Worm (Caenorhabditis elegans) whole organism, L4 larva: ENCODE measurements around the gene fbxb-96.
A peak's percentile ranks its signal among the peaks of the same experiment; 100 is the strongest.
"Not testable (repeated sequence)": the region's sequence is repeated elsewhere in the genome, so short reads cannot be mapped to it uniquely, and the experiment has no call there.

Experiments
- F26F4.8 ChIP-seq: fragments of 200-800 bp; sonication (Bioruptor generic); conservative IDR thresholded peaks from 2 replicates; pipeline ENCODE4 v1.3.6; 2022; ENCODE audit warnings: missing genetic modification characterization, missing compliant biosample characterization
- ceh-20 ChIP-seq: fragments of 200-800 bp; sonication (Bioruptor generic); IDR thresholded peaks from 2 replicates; pipeline ENCODE4 v1.3.6; 2022; ENCODE audit warnings: missing genetic modification reagents, missing genetic modification characterization, missing compliant biosample characterization
- cey-2 ChIP-seq: sonication (generic microtip); optimal IDR thresholded peaks from 3 replicates; lab custom pipeline; 2017; ENCODE audit warnings: missing genetic modification characterization, mild to moderate bottlenecking, missing compliant biosample characterization, antibody characterized with exemption, borderline replicate concordance; ENCODE audit not compliant: insufficient read depth
- daf-16 ChIP-seq, 3 experiments: sonication (generic microtip); optimal IDR thresholded peaks; 2 replicates each; lab custom pipeline; 2016 to 2017; ENCODE audit warnings: missing genetic modification characterization in 3 of 3, missing genetic modification reagents in 3 of 3, mild to moderate bottlenecking in 2 of 3, missing compliant biosample characterization in 2 of 3, missing biosample characterization in 1 of 3, moderate library complexity in 1 of 3
- dmd-6 ChIP-seq: fragments of 200-800 bp; sonication (Bioruptor generic); IDR thresholded peaks from 2 replicates; pipeline ENCODE4 v1.3.6; 2022; ENCODE audit warnings: missing genetic modification reagents, missing genetic modification characterization, missing compliant biosample characterization
- dmd-8 ChIP-seq: fragments of 200-800 bp; sonication (Bioruptor generic); IDR thresholded peaks from 2 replicates; pipeline ENCODE4 v1.3.6; 2022; ENCODE audit warnings: missing genetic modification characterization, missing compliant biosample characterization
- dpl-1 ChIP-seq: fragments of 150-350 bp; optimal IDR thresholded peaks from 2 replicates; lab custom pipeline; 2014; ENCODE audit warnings: missing biosample characterization, missing genetic modification reagents, missing genetic modification characterization
- duxl-1 ChIP-seq: sonication (generic microtip); optimal IDR thresholded peaks from 2 replicates; lab custom pipeline; 2016; ENCODE audit warnings: mild to moderate bottlenecking, missing genetic modification characterization, moderate library complexity, missing compliant biosample characterization; ENCODE audit not compliant: poor library complexity
- gei-8 ChIP-seq: fragments of 200-800 bp; sonication (Bioruptor generic); optimal IDR thresholded peaks from 2 replicates; lab custom pipeline; 2018; ENCODE audit warnings: mild to moderate bottlenecking, missing genetic modification characterization, missing compliant biosample characterization
- hif-1 ChIP-seq, 2 experiments: sonication (generic microtip); optimal IDR thresholded peaks; 2 replicates each; lab custom pipeline; 2016 to 2017; ENCODE audit warnings: missing compliant biosample characterization in 2 of 2, missing genetic modification characterization in 2 of 2, missing genetic modification reagents in 2 of 2, missing genotype in 2 of 2, mild to moderate bottlenecking in 1 of 2
- hlh-11 ChIP-seq: fragments of 200-800 bp; sonication (Bioruptor generic); optimal IDR thresholded peaks from 2 replicates; lab custom pipeline; 2018; ENCODE audit warnings: mild to moderate bottlenecking, missing genetic modification characterization, missing compliant biosample characterization
- hlh-30 ChIP-seq: sonication (generic microtip); optimal IDR thresholded peaks from 2 replicates; lab custom pipeline; 2017; ENCODE audit warnings: antibody characterized with exemption, mild to moderate bottlenecking, missing genetic modification characterization, missing compliant biosample characterization; ENCODE audit not compliant: insufficient read depth
- jun-1 ChIP-seq: fragments of 150-350 bp; optimal IDR thresholded peaks from 2 replicates; lab custom pipeline; 2014; ENCODE audit warnings: missing biosample characterization, missing genetic modification reagents, missing genetic modification characterization
- lin-15B ChIP-seq: fragments of 150-350 bp; sonication (generic microtip); optimal IDR thresholded peaks from 3 replicates; lab custom pipeline; 2014; ENCODE audit warnings: missing biosample characterization, missing genetic modification characterization
- madf-5 ChIP-seq, 2 experiments: fragments of 200-800 bp; sonication (Bioruptor generic); IDR thresholded peaks; 2 replicates each; pipeline ENCODE4 v1.3.6; 2022; ENCODE audit warnings: missing compliant biosample characterization in 2 of 2, missing genetic modification characterization in 2 of 2
- nhr-10 ChIP-seq: fragments of 150-350 bp; optimal IDR thresholded peaks from 2 replicates; lab custom pipeline; 2014; ENCODE audit warnings: missing biosample characterization, missing genetic modification characterization
- nhr-237 ChIP-seq: sonication (generic microtip); optimal IDR thresholded peaks from 2 replicates; lab custom pipeline; 2017; ENCODE audit warnings: missing biosample characterization, missing genetic modification characterization
- nhr-28 ChIP-seq: fragments of 150-350 bp; optimal IDR thresholded peaks from 2 replicates; lab custom pipeline; 2014; ENCODE audit warnings: missing biosample characterization, missing genetic modification characterization
- pha-4 ChIP-seq, 2 experiments: fragments of 150-350 bp in 1 of 2; fragments of 200-800 bp in 1 of 2; sonication (Bioruptor generic) in 1 of 2; IDR thresholded peaks in 1 of 2; optimal IDR thresholded peaks in 1 of 2; 2 replicates each; pipeline versions ENCODE4 v1.3.6 to Lab custom; 2014 to 2022; ENCODE audit warnings: missing genetic modification characterization in 2 of 2, missing genetic modification reagents in 2 of 2, missing biosample characterization in 1 of 2, missing compliant biosample characterization in 1 of 2
- php-3 ChIP-seq: fragments of 200-800 bp; sonication (Bioruptor generic); IDR thresholded peaks from 2 replicates; pipeline ENCODE4 v1.3.6; 2022; ENCODE audit warnings: missing genetic modification reagents, missing genetic modification characterization, missing compliant biosample characterization
- pqm-1 ChIP-seq: sonication (generic microtip); optimal IDR thresholded peaks from 2 replicates; lab custom pipeline; 2017; ENCODE audit warnings: missing biosample characterization, missing genetic modification characterization
- set-16 ChIP-seq: fragments of 200-800 bp; sonication (Bioruptor generic); IDR thresholded peaks from 2 replicates; pipeline ENCODE4 v1.3.6; 2022; ENCODE audit warnings: missing genetic modification reagents, missing genetic modification characterization, missing compliant biosample characterization
- snpc-1.2 ChIP-seq: fragments of 200-800 bp; sonication (Bioruptor generic); IDR thresholded peaks from 2 replicates; pipeline ENCODE4 v1.3.6; 2022; ENCODE audit warnings: missing genetic modification reagents, missing genetic modification characterization, missing compliant biosample characterization
- spr-1 ChIP-seq: sonication (generic microtip); optimal IDR thresholded peaks from 2 replicates; lab custom pipeline; 2016; ENCODE audit warnings: mild to moderate bottlenecking, missing genetic modification characterization, missing compliant biosample characterization
- tag-97 ChIP-seq: fragments of 200-800 bp; sonication (Bioruptor generic); IDR thresholded peaks from 2 replicates; pipeline ENCODE4 v1.3.6; 2022; ENCODE audit warnings: missing genetic modification characterization, missing compliant biosample characterization
- unc-39 ChIP-seq: sonication (generic microtip); optimal IDR thresholded peaks from 2 replicates; lab custom pipeline; 2017; ENCODE audit warnings: missing biosample characterization, missing genetic modification characterization
- unc-62 ChIP-seq, 3 experiments: fragments of 150-350 bp in 1 of 3; sonication (generic microtip); optimal IDR thresholded peaks in 2 of 3; peaks in 1 of 3; 1 replicate in 1 of 3; 2 replicates in 2 of 3; lab custom pipeline; 2014 to 2017; ENCODE audit warnings: missing biosample characterization in 3 of 3, missing genetic modification characterization in 3 of 3, missing genetic modification reagents in 3 of 3, missing genotype in 1 of 3
- ztf-7 ChIP-seq: fragments of 150-350 bp; optimal IDR thresholded peaks from 2 replicates; lab custom pipeline; 2014; ENCODE audit warnings: missing biosample characterization, missing genetic modification characterization

The fbxb-96 gene

DNA sequence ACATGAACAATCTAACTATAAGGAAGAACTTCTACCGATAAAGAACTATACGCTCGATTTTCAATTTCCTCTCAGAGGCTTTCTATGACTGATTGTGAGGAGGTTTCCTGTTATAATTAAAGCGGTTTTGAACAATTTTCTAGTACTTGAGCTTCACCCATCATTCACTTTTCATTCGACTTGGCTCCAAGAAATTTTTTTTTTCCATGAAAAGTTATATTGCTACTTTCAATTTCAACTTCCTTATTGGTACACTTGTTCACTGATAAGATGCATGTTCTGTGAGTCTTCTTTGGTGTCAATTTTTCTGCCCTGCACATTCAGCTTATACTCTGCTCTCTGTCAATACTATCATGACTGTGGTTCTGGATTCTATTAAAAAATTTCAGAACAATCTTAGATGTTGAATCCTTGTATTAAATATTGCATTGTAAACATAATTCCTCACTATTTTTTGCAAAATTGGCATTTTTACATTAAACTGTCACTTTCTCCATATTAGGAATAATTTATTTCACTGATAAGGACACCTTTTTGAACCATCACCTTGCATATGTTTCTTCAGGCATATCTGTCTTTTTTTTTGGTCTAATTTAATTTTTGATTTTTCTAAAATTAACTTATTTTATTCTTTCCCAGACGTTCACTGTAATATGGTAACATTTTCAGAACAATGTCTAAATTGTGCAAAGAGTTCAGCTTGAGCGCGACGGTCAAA, 20.8 kb upstream of the fbxb-96 start, which contains the start of gene math-10:
TSS of gene math-10 (plus strand) at position 668 of the 718 bp plus-strand sequence.
- TF ChIP-seq dmd-6 (GFP tag; lab: Robert Waterston, UW) (peak; percentile 55), php-3 (GFP tag; lab: Robert Waterston, UW) (no peak), hif-1 (tag; optimal IDR thresholded peaks at IDR 0.05; lab: Kevin White, UChicago) (no peak), unc-39 (tag; lab: Kevin White, UChicago) (no peak), spr-1 (tag; lab: Kevin White, UChicago) (no peak), madf-5 (GFP tag; IDR thresholded peaks at IDR 0.05; lab: Robert Waterston, UW) (no peak), lin-15B (tag; lab: Kevin White, UChicago) (no peak), unc-62 (GFP tag; optimal IDR thresholded peaks at IDR 0.05 in 1 of 2; lab: Kevin White, UChicago) (peak in 1 of 2 experiments; percentile 79), unc-62 (tag; optimal IDR thresholded peaks at IDR 0.05; lab: Kevin White, UChicago) (no peak), hlh-11 (tag; lab: Kevin White, UChicago) (peak; percentile 54), nhr-28 (tag; lab: Kevin White, UChicago) (peak; percentile 33), pqm-1 (tag; lab: Kevin White, UChicago) (peak; percentile 8), ceh-20 (GFP tag; lab: Robert Waterston, UW) (no peak)

DNA sequence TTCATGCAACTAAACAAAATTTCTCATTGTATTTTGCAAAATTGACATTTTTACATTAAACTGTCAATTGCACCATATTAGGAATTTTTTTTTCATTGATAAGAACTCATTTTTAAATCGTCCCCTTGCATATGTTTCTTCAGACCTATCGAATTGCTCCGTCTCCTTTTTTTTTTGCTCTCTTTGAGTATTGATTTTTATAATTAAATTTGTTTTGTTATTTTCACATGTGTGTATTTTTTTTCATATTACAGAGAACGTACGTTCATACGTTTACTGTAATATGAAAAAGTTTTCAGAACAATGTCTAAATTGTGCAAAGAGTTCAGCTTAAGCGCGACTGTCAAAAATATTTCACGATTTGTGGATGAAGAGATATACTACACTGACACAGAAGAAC, 18.9 kb upstream of the fbxb-96 start, which contains the start of gene math-14:
TSS of gene math-14 (plus strand) at position 301 of the 400 bp plus-strand sequence.
- TF ChIP-seq daf-16 (GFP tag; optimal IDR thresholded peaks at IDR 0.05; lab: Kevin White, UChicago) (no peak), daf-16 (tag; optimal IDR thresholded peaks at IDR 0.05; lab: Kevin White, UChicago) (peak; percentile 24), F26F4.8 (GFP tag; lab: Robert Waterston, UW) (no peak)

DNA sequence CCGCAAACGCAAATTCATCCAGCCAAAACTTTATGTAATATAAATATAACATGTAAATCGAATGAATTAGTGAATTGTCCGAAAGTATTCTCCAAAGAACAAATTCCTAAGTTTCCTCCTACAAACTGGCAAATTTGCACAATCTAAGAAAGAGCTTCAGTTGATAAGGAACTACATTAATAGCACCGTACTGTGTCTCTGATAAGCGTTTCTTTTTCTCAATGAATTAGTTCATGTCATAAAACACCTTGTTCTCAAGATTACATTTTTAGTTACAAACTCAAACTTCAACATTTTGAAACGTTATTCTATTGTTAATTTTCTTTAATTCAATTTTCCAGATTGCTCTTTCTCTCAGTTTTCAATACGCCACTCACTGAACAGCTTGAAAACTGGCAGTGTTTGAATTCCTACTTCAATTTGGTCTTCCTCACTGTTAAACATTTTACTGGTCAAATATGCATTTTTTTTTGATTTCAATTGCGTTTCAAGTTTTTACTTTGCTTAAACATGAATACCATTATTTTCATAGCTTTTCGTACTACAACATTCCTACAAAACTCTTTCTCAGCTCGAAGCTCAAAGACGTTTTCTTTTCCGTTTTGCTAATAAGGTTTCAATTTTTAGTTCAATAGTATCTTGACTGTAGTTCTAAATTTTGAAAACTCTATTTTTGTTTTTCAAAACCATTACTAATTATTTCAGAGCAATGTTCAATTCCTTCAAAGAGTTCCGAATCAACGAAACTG, 15.7 kb upstream of the fbxb-96 start, which contains the start of gene math-15:
TSS of gene math-15 (plus strand) at position 699 of the 749 bp plus-strand sequence.
- TF ChIP-seq nhr-28 (tag; lab: Kevin White, UChicago) (peak; percentile 53), dpl-1 (GFP tag; lab: Kevin White, UChicago) (no peak), spr-1 (tag; lab: Kevin White, UChicago) (no peak), set-16 (no peak), pqm-1 (tag; lab: Kevin White, UChicago) (peak; percentile 72)
- TF ChIP-seq, all 104 proteins: peak for 2

DNA sequence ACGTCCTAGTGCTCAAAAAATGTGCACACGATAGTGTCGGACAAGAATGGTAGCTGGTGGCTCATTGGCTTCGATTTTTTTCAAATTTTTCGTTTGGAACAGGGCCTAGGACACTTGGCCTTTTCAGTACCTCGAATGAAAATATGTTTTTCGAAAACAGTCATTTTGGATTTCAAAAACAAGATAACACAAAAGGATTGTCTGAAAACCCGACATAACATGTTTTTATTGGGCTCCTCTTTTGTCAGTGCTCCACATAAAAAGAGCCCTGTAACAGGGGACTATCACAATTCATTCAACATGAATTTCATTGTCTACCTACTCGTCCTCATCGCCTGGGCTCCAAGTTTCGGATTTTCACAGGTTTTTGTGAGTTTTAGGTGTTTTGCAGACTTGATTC, 14.1 kb upstream of the fbxb-96 start, which contains the start of gene C16C4.17:
TSS of gene C16C4.17 (plus strand) at position 301 of the 400 bp plus-strand sequence.
- no peak for TF ChIP-seq cey-2 (tag; lab: Kevin White, UChicago)
- TF ChIP-seq snpc-1.2, result no peak
- no peak for TF ChIP-seq ztf-7 (tag; lab: Kevin White, UChicago)
- no peak for TF ChIP-seq jun-1 (tag; lab: Kevin White, UChicago)
- no peak for TF ChIP-seq nhr-237
- TF ChIP-seq hlh-30 (tag; lab: Kevin White, UChicago), result no peak
- TF ChIP-seq gei-8 (GFP tag; lab: Kevin White, UChicago), result no peak
- no peak for TF ChIP-seq tag-97 (GFP tag; lab: Robert Waterston, UW)
- no peak for TF ChIP-seq duxl-1 (tag; lab: Kevin White, UChicago)

DNA sequence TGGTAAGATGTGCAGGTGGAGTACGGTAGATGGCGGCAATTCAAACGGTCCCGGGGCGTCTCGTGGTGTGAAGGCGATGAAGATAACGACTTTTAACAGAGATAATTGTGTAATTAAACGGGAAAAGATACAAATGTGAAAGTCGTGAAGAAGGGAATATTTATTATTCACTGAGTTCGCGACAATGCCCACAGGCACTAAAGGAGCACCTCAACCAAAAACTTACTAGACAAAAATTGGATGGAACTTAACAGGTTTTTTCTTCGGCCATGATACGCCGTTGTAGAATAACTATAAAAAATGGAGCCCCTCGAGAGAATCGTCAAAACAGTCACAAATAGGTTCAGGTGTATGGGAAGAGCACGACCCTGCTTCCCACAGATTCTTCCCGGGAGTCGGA, 12.1 kb upstream of the fbxb-96 start, which contains the start of gene fbxb-98:
TSS of gene fbxb-98 (plus strand) at position 301 of the 400 bp plus-strand sequence.
- TF ChIP-seq dmd-8; nhr-10 (tag; lab: Kevin White, UChicago); pha-4 (GFP tag; IDR thresholded peaks at IDR 0.05; lab: Robert Waterston, UW); pha-4 (tag; optimal IDR thresholded peaks at IDR 0.05; lab: Kevin White, UChicago): not testable (repeated sequence)
